Worm (Caenorhabditis elegans) whole organism, L1 larva: ENCODE measurements around the gene cey-1.

Experiments used
- C04F5.9 ChIP-seq: sonication (generic microtip); optimal IDR thresholded peaks from 2 replicates; lab custom pipeline; 2016; ENCODE audit warnings: missing genetic modification characterization, missing compliant biosample characterization
- C16A3.4 ChIP-seq: fragments of 150-350 bp; optimal IDR thresholded peaks from 2 replicates; lab custom pipeline; 2014; ENCODE audit warnings: missing biosample characterization, missing genetic modification characterization
- alr-1 ChIP-seq: fragments of 200-800 bp; sonication (Bioruptor generic); optimal IDR thresholded peaks from 2 replicates; lab custom pipeline; 2018; ENCODE audit warnings: borderline replicate concordance, mild to moderate bottlenecking, missing genetic modification characterization, missing compliant biosample characterization
- aly-2 ChIP-seq: fragments of 150-350 bp; optimal IDR thresholded peaks from 2 replicates; lab custom pipeline; 2014; ENCODE audit warnings: missing biosample characterization, missing genetic modification characterization
- ama-1 ChIP-seq: fragments of 150-350 bp; optimal IDR thresholded peaks from 2 replicates; lab custom pipeline; 2014
- blmp-1 ChIP-seq: fragments of 150-350 bp; optimal IDR thresholded peaks from 2 replicates; lab custom pipeline; 2014; ENCODE audit warnings: missing biosample characterization, missing genetic modification characterization
- ceh-63 ChIP-seq: fragments of 200-800 bp; sonication (Bioruptor generic); optimal IDR thresholded peaks from 2 replicates; lab custom pipeline; 2018; ENCODE audit warnings: mild to moderate bottlenecking, missing genetic modification characterization, missing compliant biosample characterization
- ceh-88 ChIP-seq: fragments of 200-800 bp; sonication (Bioruptor generic); IDR thresholded peaks from 2 replicates; pipeline ENCODE4 v1.3.6; 2022; ENCODE audit warnings: missing genetic modification characterization, missing compliant biosample characterization
- ces-1 ChIP-seq: fragments of 150-350 bp; optimal IDR thresholded peaks from 2 replicates; lab custom pipeline; 2014; ENCODE audit warnings: missing biosample characterization, missing genetic modification reagents, missing genetic modification characterization
- dsc-1 ChIP-seq: sonication (generic microtip); optimal IDR thresholded peaks from 2 replicates; lab custom pipeline; 2016; ENCODE audit warnings: mild to moderate bottlenecking, missing genetic modification characterization, missing compliant biosample characterization
- efl-1 ChIP-seq, 4 experiments: fragments of 150-350 bp; optimal IDR thresholded peaks in 3 of 4; peaks in 1 of 4; 1 replicate in 1 of 4; 2 replicates in 3 of 4; lab custom pipeline; 2014; ENCODE audit warnings: missing biosample characterization in 2 of 4, missing genetic modification characterization in 2 of 4, missing genetic modification reagents in 2 of 4
- elt-2 ChIP-seq: sonication (generic microtip); optimal IDR thresholded peaks from 2 replicates; lab custom pipeline; 2016; ENCODE audit warnings: missing genetic modification characterization, mild to moderate bottlenecking, inconsistent platforms, missing compliant biosample characterization, missing genetic modification reagents
- elt-3 ChIP-seq, 6 experiments: fragments of 150-350 bp in 1 of 6; sonication (generic microtip); optimal IDR thresholded peaks; 2 replicates each; lab custom pipeline; 2017 to 2018; ENCODE audit warnings: missing biosample characterization in 6 of 6, missing genetic modification characterization in 6 of 6, inconsistent platforms in 1 of 6
- ets-5 ChIP-seq: fragments of 200-800 bp; sonication (Bioruptor generic); IDR thresholded peaks from 2 replicates; pipeline ENCODE4 v1.3.6; 2022; ENCODE audit warnings: missing genetic modification characterization, missing compliant biosample characterization
- fkh-10 ChIP-seq: sonication (generic microtip); optimal IDR thresholded peaks from 2 replicates; lab custom pipeline; 2017; ENCODE audit warnings: missing biosample characterization, missing genetic modification reagents, missing genetic modification characterization
- fkh-8 ChIP-seq: sonication (generic microtip); optimal IDR thresholded peaks from 2 replicates; lab custom pipeline; 2016; ENCODE audit warnings: mild to moderate bottlenecking, missing genetic modification characterization, missing compliant biosample characterization
- fos-1 ChIP-seq: fragments of 150-350 bp; optimal IDR thresholded peaks from 2 replicates; lab custom pipeline; 2014; ENCODE audit warnings: missing biosample characterization, missing genetic modification characterization
- hlh-17 ChIP-seq: fragments of 200-800 bp; sonication (Bioruptor generic); optimal IDR thresholded peaks from 2 replicates; lab custom pipeline; 2018; ENCODE audit warnings: missing genetic modification characterization, mild to moderate bottlenecking, missing compliant biosample characterization, moderate library complexity, borderline replicate concordance
- hpl-2 ChIP-seq: fragments of 150-350 bp; optimal IDR thresholded peaks from 2 replicates; lab custom pipeline; 2014; ENCODE audit warnings: missing biosample characterization, missing genetic modification reagents, missing genetic modification characterization
- irx-1 ChIP-seq: sonication (generic microtip); optimal IDR thresholded peaks from 2 replicates; lab custom pipeline; 2016; ENCODE audit warnings: missing genetic modification characterization, missing compliant biosample characterization
- jun-1 ChIP-seq: fragments of 150-350 bp; optimal IDR thresholded peaks from 2 replicates; lab custom pipeline; 2014; ENCODE audit warnings: missing biosample characterization, missing genetic modification reagents, missing genetic modification characterization
- lin-14 ChIP-seq: fragments of 200-800 bp; sonication (Bioruptor generic); optimal IDR thresholded peaks from 2 replicates; lab custom pipeline; 2018; ENCODE audit warnings: mild to moderate bottlenecking, missing genetic modification characterization, moderate library complexity, missing compliant biosample characterization
- lin-15B ChIP-seq: fragments of 150-350 bp; sonication (generic microtip); optimal IDR thresholded peaks from 3 replicates; lab custom pipeline; 2014; ENCODE audit warnings: missing biosample characterization, missing genetic modification characterization
- mab-9 ChIP-seq: fragments of 200-800 bp; sonication (Bioruptor generic); IDR thresholded peaks from 2 replicates; pipeline ENCODE4 v1.3.6; 2022; ENCODE audit warnings: missing genetic modification reagents, missing genetic modification characterization, missing compliant biosample characterization
- mdl-1 ChIP-seq, 2 experiments: fragments of 150-350 bp; optimal IDR thresholded peaks; 2 replicates each; lab custom pipeline; 2014 to 2017; ENCODE audit warnings: missing biosample characterization in 2 of 2, missing genetic modification characterization in 2 of 2, inconsistent platforms in 1 of 2
- mef-2 ChIP-seq: fragments of 150-350 bp; optimal IDR thresholded peaks from 2 replicates; lab custom pipeline; 2014; ENCODE audit warnings: missing biosample characterization, missing genetic modification characterization
- mep-1 ChIP-seq: fragments of 150-350 bp; optimal IDR thresholded peaks from 2 replicates; lab custom pipeline; 2014; ENCODE audit warnings: missing biosample characterization, missing genetic modification characterization
- nhr-237 ChIP-seq: fragments of 150-350 bp; optimal IDR thresholded peaks from 2 replicates; lab custom pipeline; 2014; ENCODE audit warnings: missing biosample characterization, missing genetic modification characterization
- nhr-71 ChIP-seq: sonication (generic microtip); optimal IDR thresholded peaks from 2 replicates; lab custom pipeline; 2016; ENCODE audit warnings: mild to moderate bottlenecking, missing genetic modification characterization, moderate library complexity, missing compliant biosample characterization
- nhr-76 ChIP-seq: sonication (generic microtip); optimal IDR thresholded peaks from 2 replicates; lab custom pipeline; 2017; ENCODE audit warnings: missing biosample characterization, missing genetic modification characterization
- nhr-84 ChIP-seq: sonication (generic microtip); optimal IDR thresholded peaks from 2 replicates; lab custom pipeline; 2017; ENCODE audit warnings: missing biosample characterization, missing genetic modification characterization
- nhr-85 ChIP-seq: sonication (generic microtip); peaks from one replicate; lab custom pipeline; 2016; ENCODE audit warnings: missing genetic modification characterization, inconsistent platforms, missing compliant biosample characterization
- nhr-90 ChIP-seq: sonication (generic microtip); optimal IDR thresholded peaks from 2 replicates; lab custom pipeline; 2016; ENCODE audit warnings: mild to moderate bottlenecking, missing genetic modification characterization, missing compliant biosample characterization; ENCODE audit not compliant: poor library complexity
- pqm-1 ChIP-seq: sonication (generic microtip); optimal IDR thresholded peaks from 3 replicates; lab custom pipeline; 2017; ENCODE audit warnings: missing biosample characterization, missing genetic modification characterization
- rnt-1 ChIP-seq: sonication (generic microtip); optimal IDR thresholded peaks from 2 replicates; lab custom pipeline; 2016; ENCODE audit warnings: mild to moderate bottlenecking, missing genetic modification characterization, moderate library complexity, missing compliant biosample characterization
- skn-1 ChIP-seq: fragments of 150-350 bp; optimal IDR thresholded peaks from 2 replicates; lab custom pipeline; 2014; ENCODE audit warnings: missing biosample characterization, missing genetic modification characterization
- snu-23 ChIP-seq: sonication (generic microtip); optimal IDR thresholded peaks from 2 replicates; lab custom pipeline; 2016; ENCODE audit warnings: missing genetic modification characterization, missing compliant biosample characterization
- sup-37 ChIP-seq: fragments of 200-800 bp; sonication (Bioruptor generic); optimal IDR thresholded peaks from 2 replicates; lab custom pipeline; 2018; ENCODE audit warnings: mild to moderate bottlenecking, missing genetic modification characterization, missing compliant biosample characterization
- swsn-7 ChIP-seq: sonication (generic microtip); optimal IDR thresholded peaks from 2 replicates; lab custom pipeline; 2016; ENCODE audit warnings: missing genetic modification characterization, missing compliant biosample characterization
- tbx-2 ChIP-seq: sonication (generic microtip); optimal IDR thresholded peaks from 2 replicates; lab custom pipeline; 2016; ENCODE audit warnings: missing genetic modification characterization, missing compliant biosample characterization
- tlp-1 ChIP-seq: fragments of 150-350 bp; optimal IDR thresholded peaks from 2 replicates; lab custom pipeline; 2014; ENCODE audit warnings: missing biosample characterization, missing genetic modification characterization
- unc-130 ChIP-seq: fragments of 150-350 bp; optimal IDR thresholded peaks from 2 replicates; lab custom pipeline; 2017; ENCODE audit warnings: missing biosample characterization, missing genetic modification characterization, inconsistent platforms
- unc-62 ChIP-seq: fragments of 150-350 bp; optimal IDR thresholded peaks from 2 replicates; lab custom pipeline; 2014; ENCODE audit warnings: missing biosample characterization, missing genetic modification reagents, missing genetic modification characterization
- xbp-1 ChIP-seq: sonication (generic microtip); optimal IDR thresholded peaks from 2 replicates; lab custom pipeline; 2016; ENCODE audit warnings: missing genetic modification characterization, missing compliant biosample characterization
- zip-4 ChIP-seq: fragments of 200-800 bp; sonication (Bioruptor generic); optimal IDR thresholded peaks from 2 replicates; lab custom pipeline; 2018; ENCODE audit warnings: mild to moderate bottlenecking, missing genetic modification characterization, moderate library complexity, missing compliant biosample characterization
- ztf-11 ChIP-seq, 2 experiments: sonication (generic microtip); optimal IDR thresholded peaks; 2 replicates each; lab custom pipeline; 2016 to 2017; ENCODE audit warnings: missing genetic modification characterization in 2 of 2, missing biosample characterization in 1 of 2, missing compliant biosample characterization in 1 of 2
- ztf-4 ChIP-seq: fragments of 150-350 bp; optimal IDR thresholded peaks from 2 replicates; lab custom pipeline; 2014; ENCODE audit warnings: missing biosample characterization, missing genetic modification characterization

Gene cey-1

DNA sequence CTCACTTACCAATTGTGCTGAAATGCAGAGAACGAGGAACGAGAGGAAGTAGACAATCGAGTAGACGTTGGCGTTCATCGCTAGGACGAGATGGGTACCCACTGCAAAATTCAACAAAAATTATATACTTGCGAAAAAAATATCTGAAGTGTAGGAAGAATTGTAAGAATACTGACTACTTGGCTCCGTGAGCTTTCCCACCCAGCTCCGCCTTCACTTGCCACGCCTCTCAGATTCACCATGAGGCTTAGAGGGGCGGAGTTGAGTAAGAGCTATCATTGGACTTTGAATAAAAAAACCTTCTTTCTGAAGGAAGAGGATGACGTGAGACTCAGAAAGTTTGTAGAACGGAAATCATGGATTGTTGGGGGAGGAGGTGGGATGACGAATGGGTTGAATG lies 10.7 kb downstream of the cey-1 start, which contains the start of gene nlp-18:
TSS of gene nlp-18 (minus strand) at position 101 of the 400 bp plus-strand sequence.
- TF ChIP-seq fkh-8 (tag; lab: Kevin White, UChicago) (no peak), lin-15B (tag; lab: Kevin White, UChicago) (no peak), ces-1 (GFP tag; lab: Kevin White, UChicago) (no peak), rnt-1 (tag; lab: Kevin White, UChicago) (no peak), mab-9 (no peak), unc-130 (tag; lab: Kevin White, UChicago) (no peak)

DNA sequence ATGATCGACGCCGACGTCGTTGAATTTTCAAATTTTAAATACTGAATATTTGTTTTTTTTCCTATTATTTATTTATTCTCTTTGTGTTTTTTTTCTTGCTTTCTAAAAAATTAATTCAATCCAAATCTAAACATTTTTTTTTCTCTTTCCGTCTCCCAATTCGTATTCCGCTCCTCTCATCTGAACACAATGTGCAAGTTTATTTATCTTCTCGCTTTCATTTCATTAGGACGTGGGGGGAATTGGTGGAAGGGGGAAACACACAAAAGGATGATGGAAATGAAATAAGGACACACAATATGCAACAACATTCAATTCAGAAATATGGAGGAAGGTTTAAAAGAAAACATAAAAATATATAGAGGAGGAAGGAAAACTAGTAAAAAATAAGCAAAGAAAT lies 13.2 kb downstream of the cey-1 start:
- TF ChIP-seq unc-62 (no peak), lin-14 (GFP tag; lab: Kevin White, UChicago) (peak; percentile 7), mab-9 (no peak), jun-1 (tag; lab: Kevin White, UChicago) (no peak), nhr-76 (tag; lab: Kevin White, UChicago) (no peak), ceh-63 (GFP tag; lab: Kevin White, UChicago) (no peak), aly-2 (tag; lab: Kevin White, UChicago) (peak; percentile 9), ces-1 (GFP tag; lab: Kevin White, UChicago) (no peak), hpl-2 (GFP tag; lab: Kevin White, UChicago) (no peak), fkh-10 (GFP tag; lab: Kevin White, UChicago) (no peak), skn-1 (tag; lab: Kevin White, UChicago) (no peak), ztf-4 (tag; lab: Kevin White, UChicago) (no peak), dsc-1 (tag; lab: Kevin White, UChicago) (no peak)
- TF ChIP-seq, all 84 proteins: peak for 2

ce11 chrII:11025566-11025965 lies 15.4 kb downstream of the cey-1 start, which contains the start of gene F33A8.7:
F33A8.7 (minus strand) TSS chrII:11025666.
- no peak for TF ChIP-seq blmp-1
- TF ChIP-seq ceh-63 (GFP tag; lab: Kevin White, UChicago) = no peak
- no peak for TF ChIP-seq rnt-1 (tag; lab: Kevin White, UChicago)
- TF ChIP-seq fkh-8 (tag; lab: Kevin White, UChicago) = no peak
- no peak for TF ChIP-seq elt-3 (tag; optimal IDR thresholded peaks at IDR 0.05; lab: Kevin White, UChicago)
- TF ChIP-seq nhr-71 (tag; lab: Kevin White, UChicago) = no peak
- TF ChIP-seq ama-1 (lab: Kevin White, UChicago) = no peak
- TF ChIP-seq alr-1 (tag; lab: Kevin White, UChicago) = no peak
- no peak for TF ChIP-seq ceh-88 (GFP tag; lab: Robert Waterston, UW)
- TF ChIP-seq xbp-1 (tag; lab: Kevin White, UChicago) = no peak
- TF ChIP-seq mef-2 (tag; lab: Kevin White, UChicago) = no peak
- no peak for TF ChIP-seq elt-2 (tag; lab: Kevin White, UChicago)
- TF ChIP-seq hlh-17 (GFP tag; lab: Kevin White, UChicago) = no peak
- TF ChIP-seq tlp-1 (tag; lab: Kevin White, UChicago) = no peak
- TF ChIP-seq nhr-237 (tag; lab: Kevin White, UChicago) = no peak
- no peak for TF ChIP-seq efl-1 (optimal IDR thresholded peaks at IDR 0.05; lab: Kevin White, UChicago)
- TF ChIP-seq efl-1 (GFP tag; optimal IDR thresholded peaks at IDR 0.05 in 1 of 2; lab: Kevin White, UChicago) = no peak
- TF ChIP-seq snu-23 (GFP tag; lab: Kevin White, UChicago) = no peak
- TF ChIP-seq mdl-1 (tag; optimal IDR thresholded peaks at IDR 0.05; lab: Kevin White, UChicago) = no peak
- TF ChIP-seq, all 84 proteins: peak for 0

ce11 chrII:11022023-11022422 lies 19.0 kb downstream of the cey-1 start, which contains the start of gene let-858:
let-858 (plus strand) TSS chrII:11022370.
- TF ChIP-seq rnt-1 (tag; lab: Kevin White, UChicago) (peak; percentile 67), nhr-85 (tag; lab: Kevin White, UChicago) (peak; percentile 44), skn-1 (tag; lab: Kevin White, UChicago) (peak; percentile 26), zip-4 (GFP tag; lab: Kevin White, UChicago) (no peak), mep-1 (peak; percentile 56), dsc-1 (tag; lab: Kevin White, UChicago) (peak; percentile 49), irx-1 (tag; lab: Kevin White, UChicago) (peak; percentile 19), sup-37 (GFP tag; lab: Kevin White, UChicago) (no peak), ztf-11 (tag; optimal IDR thresholded peaks at IDR 0.05; lab: Kevin White, UChicago) (peak in 1 of 2 experiments; percentile 11), C16A3.4 (tag; lab: Kevin White, UChicago) (peak; percentile 54), nhr-90 (peak; percentile 67), ets-5 (GFP tag; lab: Robert Waterston, UW) (no peak), C04F5.9 (tag; lab: Kevin White, UChicago) (peak; percentile 10), snu-23 (GFP tag; lab: Kevin White, UChicago) (peak; percentile 70), swsn-7 (tag; lab: Kevin White, UChicago) (peak; percentile 56), fos-1 (tag; lab: Kevin White, UChicago) (no peak), pqm-1 (tag; lab: Kevin White, UChicago) (no peak), nhr-84 (no peak), xbp-1 (tag; lab: Kevin White, UChicago) (peak; percentile 58), nhr-71 (tag; lab: Kevin White, UChicago) (peak; percentile 71), tbx-2 (tag; lab: Kevin White, UChicago) (peak; percentile 59)
